Worm (Caenorhabditis elegans) whole organism, L4 larva: Measurements from ENCODE around the gene ocr-4.

Experiments used
- D1046.2 ChIP-seq: fragments of 200-800 bp; sonication (Bioruptor generic); IDR thresholded peaks from 2 replicates; pipeline ENCODE4 v1.3.6; 2022; ENCODE audit warnings: missing genetic modification characterization, missing compliant biosample characterization
- F10B5.3 ChIP-seq: sonication (generic microtip); optimal IDR thresholded peaks from 2 replicates; lab custom pipeline; 2016; ENCODE audit warnings: mild to moderate bottlenecking, missing genetic modification characterization, missing compliant biosample characterization
- R02D3.7 ChIP-seq: fragments of 150-350 bp; sonication (generic microtip); optimal IDR thresholded peaks from 3 replicates; lab custom pipeline; 2014; ENCODE audit warnings: missing biosample characterization, missing genetic modification characterization
- T20F7.1 ChIP-seq: fragments of 200-800 bp; sonication (Bioruptor generic); optimal IDR thresholded peaks from 2 replicates; lab custom pipeline; 2018; ENCODE audit warnings: mild to moderate bottlenecking, missing genetic modification characterization, missing compliant biosample characterization
- Y5F2A.4 ChIP-seq: fragments of 200-800 bp; sonication (Bioruptor generic); optimal IDR thresholded peaks from 2 replicates; lab custom pipeline; 2018; ENCODE audit warnings: mild to moderate bottlenecking, missing genetic modification characterization, missing compliant biosample characterization
- Y75B8A.6 ChIP-seq: fragments of 200-800 bp; sonication (Bioruptor generic); IDR thresholded peaks from 2 replicates; pipeline ENCODE4 v1.3.6; 2022; ENCODE audit warnings: missing genetic modification reagents, missing genetic modification characterization, missing compliant biosample characterization
- aha-1 ChIP-seq: fragments of 150-350 bp; peaks from one replicate; lab custom pipeline; 2014; ENCODE audit warnings: missing biosample characterization, missing genetic modification characterization
- aly-2 ChIP-seq: sonication (generic microtip); optimal IDR thresholded peaks from 2 replicates; lab custom pipeline; 2018; ENCODE audit warnings: missing biosample characterization, missing genetic modification characterization
- ama-1 ChIP-seq: fragments of 150-350 bp; optimal IDR thresholded peaks from 2 replicates; lab custom pipeline; 2014; ENCODE audit warnings: inconsistent platforms, mixed read lengths
- ceh-20 ChIP-seq: fragments of 200-800 bp; sonication (Bioruptor generic); IDR thresholded peaks from 2 replicates; pipeline ENCODE4 v1.3.6; 2022; ENCODE audit warnings: missing genetic modification reagents, missing genetic modification characterization, missing compliant biosample characterization
- ceh-28 ChIP-seq: fragments of 150-350 bp; optimal IDR thresholded peaks from 2 replicates; lab custom pipeline; 2014; ENCODE audit warnings: missing biosample characterization, missing genetic modification reagents, missing genetic modification characterization
- ceh-32 ChIP-seq: sonication (generic microtip); optimal IDR thresholded peaks from 2 replicates; lab custom pipeline; 2016; ENCODE audit warnings: mild to moderate bottlenecking, missing genetic modification characterization, missing compliant biosample characterization; ENCODE audit not compliant: poor library complexity
- cey-2 ChIP-seq: sonication (generic microtip); optimal IDR thresholded peaks from 3 replicates; lab custom pipeline; 2017; ENCODE audit warnings: missing genetic modification characterization, mild to moderate bottlenecking, missing compliant biosample characterization, antibody characterized with exemption, borderline replicate concordance; ENCODE audit not compliant: insufficient read depth
- dmd-6 ChIP-seq: fragments of 200-800 bp; sonication (Bioruptor generic); IDR thresholded peaks from 2 replicates; pipeline ENCODE4 v1.3.6; 2022; ENCODE audit warnings: missing genetic modification reagents, missing genetic modification characterization, missing compliant biosample characterization
- dpl-1 ChIP-seq: fragments of 150-350 bp; optimal IDR thresholded peaks from 2 replicates; lab custom pipeline; 2014; ENCODE audit warnings: missing biosample characterization, missing genetic modification reagents, missing genetic modification characterization
- duxl-1 ChIP-seq: sonication (generic microtip); optimal IDR thresholded peaks from 2 replicates; lab custom pipeline; 2016; ENCODE audit warnings: mild to moderate bottlenecking, missing genetic modification characterization, moderate library complexity, missing compliant biosample characterization; ENCODE audit not compliant: poor library complexity
- dve-1 ChIP-seq: sonication (generic microtip); optimal IDR thresholded peaks from 2 replicates; lab custom pipeline; 2017; ENCODE audit warnings: antibody characterized with exemption, mild to moderate bottlenecking, missing genetic modification characterization, missing compliant biosample characterization; ENCODE audit not compliant: insufficient read depth
- egl-43 ChIP-seq: fragments of 200-800 bp; sonication (Bioruptor generic); IDR thresholded peaks from 2 replicates; pipeline ENCODE4 v1.3.6; 2022; ENCODE audit warnings: missing genetic modification reagents, missing genetic modification characterization, missing compliant biosample characterization
- fkh-10 ChIP-seq: fragments of 150-350 bp; optimal IDR thresholded peaks from 2 replicates; lab custom pipeline; 2014; ENCODE audit warnings: missing biosample characterization, missing genetic modification reagents, missing genetic modification characterization
- hif-1 ChIP-seq, 2 experiments: sonication (generic microtip); optimal IDR thresholded peaks; 2 replicates each; lab custom pipeline; 2016 to 2017; ENCODE audit warnings: missing compliant biosample characterization in 2 of 2, missing genetic modification characterization in 2 of 2, missing genetic modification reagents in 2 of 2, missing genotype in 2 of 2, mild to moderate bottlenecking in 1 of 2
- jun-1 ChIP-seq: fragments of 150-350 bp; optimal IDR thresholded peaks from 2 replicates; lab custom pipeline; 2014; ENCODE audit warnings: missing biosample characterization, missing genetic modification reagents, missing genetic modification characterization
- lim-7 ChIP-seq: fragments of 200-800 bp; sonication (Bioruptor generic); IDR thresholded peaks from 2 replicates; pipeline ENCODE4 v1.3.6; 2022; ENCODE audit warnings: missing genetic modification characterization, missing compliant biosample characterization
- lin-1 ChIP-seq: fragments of 200-800 bp; sonication (Bioruptor generic); IDR thresholded peaks from 2 replicates; pipeline ENCODE4 v1.3.6; 2022; ENCODE audit warnings: missing genetic modification reagents, missing genetic modification characterization, missing compliant biosample characterization
- lin-38 ChIP-seq: fragments of 200-800 bp; sonication (Bioruptor generic); IDR thresholded peaks from 2 replicates; pipeline ENCODE4 v1.3.6; 2022; ENCODE audit warnings: missing genetic modification reagents, missing genetic modification characterization, missing compliant biosample characterization
- lin-39 ChIP-seq: fragments of 150-350 bp; optimal IDR thresholded peaks from 2 replicates; lab custom pipeline; 2014; ENCODE audit warnings: missing biosample characterization, missing genetic modification reagents, missing genetic modification characterization
- lsy-2 ChIP-seq, 2 experiments: fragments of 150-350 bp in 1 of 2; sonication (generic microtip) in 1 of 2; optimal IDR thresholded peaks; 2 replicates each; lab custom pipeline; 2014 to 2017; ENCODE audit warnings: missing biosample characterization in 2 of 2, missing genetic modification characterization in 2 of 2
- madf-5 ChIP-seq, 2 experiments: fragments of 200-800 bp; sonication (Bioruptor generic); IDR thresholded peaks; 2 replicates each; pipeline ENCODE4 v1.3.6; 2022; ENCODE audit warnings: missing compliant biosample characterization in 2 of 2, missing genetic modification characterization in 2 of 2
- mdt-29 ChIP-seq: fragments of 200-800 bp; sonication (Bioruptor generic); IDR thresholded peaks from 2 replicates; pipeline ENCODE4 v1.3.6; 2022; ENCODE audit warnings: missing genetic modification reagents, missing genetic modification characterization, missing compliant biosample characterization
- mes-2 ChIP-seq: sonication (generic microtip); optimal IDR thresholded peaks from 2 replicates; lab custom pipeline; 2016; ENCODE audit warnings: missing genotype, mild to moderate bottlenecking, missing genetic modification characterization, missing compliant biosample characterization; ENCODE audit not compliant: poor library complexity, severe bottlenecking
- nhr-11 ChIP-seq: fragments of 150-350 bp; optimal IDR thresholded peaks from 2 replicates; lab custom pipeline; 2014; ENCODE audit warnings: missing biosample characterization, missing genetic modification characterization
- nhr-28 ChIP-seq: fragments of 150-350 bp; optimal IDR thresholded peaks from 2 replicates; lab custom pipeline; 2014; ENCODE audit warnings: missing biosample characterization, missing genetic modification characterization
- nhr-41 ChIP-seq: fragments of 200-800 bp; sonication (Bioruptor generic); IDR thresholded peaks from 2 replicates; pipeline ENCODE4 v1.3.6; 2022; ENCODE audit warnings: missing genetic modification reagents, missing genetic modification characterization, missing compliant biosample characterization
- pha-4 ChIP-seq, 2 experiments: fragments of 150-350 bp in 1 of 2; fragments of 200-800 bp in 1 of 2; sonication (Bioruptor generic) in 1 of 2; IDR thresholded peaks in 1 of 2; optimal IDR thresholded peaks in 1 of 2; 2 replicates each; pipeline versions ENCODE4 v1.3.6 to Lab custom; 2014 to 2022; ENCODE audit warnings: missing genetic modification characterization in 2 of 2, missing genetic modification reagents in 2 of 2, missing biosample characterization in 1 of 2, missing compliant biosample characterization in 1 of 2
- rbr-2 ChIP-seq: sonication (generic microtip); optimal IDR thresholded peaks from 2 replicates; lab custom pipeline; 2016; ENCODE audit warnings: missing genotype, missing genetic modification characterization, missing compliant biosample characterization
- saeg-2 ChIP-seq: fragments of 200-800 bp; sonication (Bioruptor generic); IDR thresholded peaks from 2 replicates; pipeline ENCODE4 v1.3.6; 2022; ENCODE audit warnings: missing genetic modification reagents, missing genetic modification characterization, missing compliant biosample characterization
- set-16 ChIP-seq: fragments of 200-800 bp; sonication (Bioruptor generic); IDR thresholded peaks from 2 replicates; pipeline ENCODE4 v1.3.6; 2022; ENCODE audit warnings: missing genetic modification reagents, missing genetic modification characterization, missing compliant biosample characterization
- skn-1 ChIP-seq: fragments of 150-350 bp; optimal IDR thresholded peaks from 2 replicates; lab custom pipeline; 2014; ENCODE audit warnings: missing biosample characterization, missing genetic modification characterization
- tra-1 ChIP-seq: fragments of 200-800 bp; sonication (Bioruptor generic); IDR thresholded peaks from 2 replicates; pipeline ENCODE4 v1.3.6; 2022; ENCODE audit warnings: missing genetic modification reagents, missing genetic modification characterization, missing compliant biosample characterization
- unc-130 ChIP-seq: sonication (generic microtip); optimal IDR thresholded peaks from 2 replicates; lab custom pipeline; 2016; ENCODE audit warnings: missing genetic modification reagents, missing genetic modification characterization, missing compliant biosample characterization
- unc-39 ChIP-seq: sonication (generic microtip); optimal IDR thresholded peaks from 2 replicates; lab custom pipeline; 2017; ENCODE audit warnings: missing biosample characterization, missing genetic modification characterization
- unc-62 ChIP-seq, 3 experiments: fragments of 150-350 bp in 1 of 3; sonication (generic microtip); optimal IDR thresholded peaks in 2 of 3; peaks in 1 of 3; 1 replicate in 1 of 3; 2 replicates in 2 of 3; lab custom pipeline; 2014 to 2017; ENCODE audit warnings: missing biosample characterization in 3 of 3, missing genetic modification characterization in 3 of 3, missing genetic modification reagents in 3 of 3, missing genotype in 1 of 3
- vab-7 ChIP-seq: fragments of 200-800 bp; sonication (Bioruptor generic); IDR thresholded peaks from 2 replicates; pipeline ENCODE4 v1.3.6; 2022; ENCODE audit warnings: missing genetic modification reagents, missing genetic modification characterization, missing compliant biosample characterization
- zip-2 ChIP-seq: fragments of 150-350 bp; optimal IDR thresholded peaks from 2 replicates; lab custom pipeline; 2014; ENCODE audit warnings: missing biosample characterization, missing genetic modification characterization
- ztf-7 ChIP-seq: fragments of 150-350 bp; optimal IDR thresholded peaks from 2 replicates; lab custom pipeline; 2014; ENCODE audit warnings: missing biosample characterization, missing genetic modification characterization

ocr-4 gene

DNA sequence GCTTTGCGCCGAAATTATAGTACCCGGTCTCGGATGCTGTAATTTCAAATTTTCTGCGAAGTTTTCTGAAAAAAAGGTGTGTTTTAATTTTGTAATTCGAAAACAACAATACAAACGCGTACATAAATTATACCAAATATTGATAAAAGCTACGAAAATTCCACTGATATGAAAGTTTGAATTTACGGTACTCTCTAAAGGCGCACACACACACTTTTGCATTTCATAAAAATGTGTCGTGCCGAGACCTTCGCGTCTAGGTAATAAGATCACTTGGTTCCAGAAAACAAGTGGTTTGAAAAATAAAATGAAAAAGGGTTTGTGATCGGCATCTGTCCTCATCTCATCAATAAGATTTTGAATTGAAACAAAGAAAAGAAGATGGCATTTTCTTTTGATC lies 21.8 kb downstream of the ocr-4 start:
- TF ChIP-seq saeg-2 (GFP tag; lab: Robert Waterston, UW) (no peak), unc-62 (GFP tag; optimal IDR thresholded peaks at IDR 0.05 in 1 of 2; lab: Kevin White, UChicago) (peak in 1 of 2 experiments; percentile 50), unc-62 (tag; optimal IDR thresholded peaks at IDR 0.05; lab: Kevin White, UChicago) (no peak), aha-1 (tag; lab: Kevin White, UChicago) (peak; percentile 97)
- TF ChIP-seq, all 104 proteins: peak for 2

DNA sequence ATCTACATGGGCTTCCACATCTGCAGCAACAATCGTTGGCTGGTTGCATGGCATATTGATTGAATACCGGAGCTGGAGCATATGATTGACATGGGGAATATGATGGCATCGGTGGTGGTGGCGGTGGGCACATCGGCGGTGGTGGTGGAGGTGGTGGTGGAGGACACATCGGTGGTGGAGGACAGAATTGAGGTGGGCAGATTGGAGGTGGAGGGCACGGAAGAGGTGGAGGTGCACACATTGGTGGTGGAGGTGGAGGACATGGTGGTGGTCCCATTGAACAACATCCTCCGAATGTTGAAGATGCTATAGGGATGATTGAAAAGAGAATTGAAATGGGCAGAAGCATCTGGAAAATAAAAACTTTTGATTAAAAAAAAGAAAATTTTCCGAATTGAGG lies 22.2 kb downstream of the ocr-4 start, which contains the start of gene grl-4:
Gene grl-4 (minus strand): TSS at position 351 of the 400 bp plus-strand sequence.
- TF ChIP-seq pha-4 (GFP tag; IDR thresholded peaks at IDR 0.05; lab: Robert Waterston, UW), result no peak
- TF ChIP-seq pha-4 (tag; optimal IDR thresholded peaks at IDR 0.05; lab: Kevin White, UChicago), result no peak
- 0 out of 2 replicates have a peak, but pooled peaks have one; percentile 35 for TF ChIP-seq saeg-2 (GFP tag; lab: Robert Waterston, UW)
- TF ChIP-seq egl-43 (GFP tag; lab: Robert Waterston, UW), result peak; percentile 55; the same call in 1 of the 2 replicates
- peak; percentile 81; the same call in 1 of the 2 replicates for TF ChIP-seq set-16

DNA sequence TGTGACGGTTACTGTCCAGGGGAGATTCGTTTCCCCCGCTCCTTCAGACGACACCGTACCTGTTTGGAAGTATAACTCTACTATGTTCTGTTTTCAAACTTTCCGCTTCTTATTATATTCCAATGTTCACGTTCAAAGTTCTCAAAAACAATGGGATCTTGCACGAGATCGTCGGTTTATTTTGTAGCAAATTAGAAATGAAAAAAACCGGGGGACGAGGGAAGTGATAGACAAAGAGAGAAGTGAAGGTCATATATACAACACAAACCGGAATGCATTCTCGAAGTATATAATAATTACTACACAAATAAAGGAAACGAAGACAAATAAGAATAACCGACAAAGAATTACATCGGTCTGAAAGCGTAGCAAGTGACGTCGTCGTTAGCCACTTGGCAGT lies 22.9 kb downstream of the ocr-4 start:
- TF ChIP-seq hif-1 (tag; optimal IDR thresholded peaks at IDR 0.05; lab: Kevin White, UChicago) (no peak), nhr-28 (tag; lab: Kevin White, UChicago) (peak; percentile 12), aha-1 (tag; lab: Kevin White, UChicago) (no peak), ama-1 (lab: Kevin White, UChicago) (peak; percentile 30), skn-1 (tag; lab: Kevin White, UChicago) (no peak), lim-7 (GFP tag; lab: Robert Waterston, UW) (no peak), madf-5 (GFP tag; IDR thresholded peaks at IDR 0.05; lab: Robert Waterston, UW) (no peak), mes-2 (tag; lab: Kevin White, UChicago) (no peak), pha-4 (GFP tag; IDR thresholded peaks at IDR 0.05; lab: Robert Waterston, UW) (no peak), pha-4 (tag; optimal IDR thresholded peaks at IDR 0.05; lab: Kevin White, UChicago) (no peak), set-16 (no peak), lin-38 (GFP tag; lab: Robert Waterston, UW) (no peak), lsy-2 (tag; optimal IDR thresholded peaks at IDR 0.05; lab: Kevin White, UChicago) (no peak)

DNA sequence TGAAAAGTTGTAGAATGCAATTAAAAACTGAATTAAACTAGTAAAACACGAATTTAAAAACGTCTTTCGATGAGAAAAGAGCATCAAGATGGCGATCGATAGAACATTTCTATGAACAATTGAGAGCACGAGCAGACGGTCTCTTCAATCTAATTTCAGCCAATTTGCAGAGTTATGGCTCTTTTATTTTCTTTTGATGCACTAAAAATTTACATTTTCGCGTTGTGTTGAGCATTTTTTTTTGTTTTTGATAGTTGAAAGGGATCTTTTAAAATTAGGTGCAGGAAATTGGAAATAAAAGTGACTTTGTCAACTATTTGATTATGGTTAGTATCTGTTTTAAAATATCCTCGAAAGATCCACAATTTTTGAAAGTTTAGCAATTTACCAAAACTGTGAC lies 23.6 kb downstream of the ocr-4 start, which contains the start of gene F42C5.6:
Gene F42C5.6 (minus strand): TSS at position 101 of the 400 bp plus-strand sequence.
- TF ChIP-seq D1046.2 (no peak), fkh-10 (no peak), F10B5.3 (no peak), vab-7 (GFP tag; lab: Robert Waterston, UW) (no peak), ceh-28 (tag; lab: Kevin White, UChicago) (no peak), Y5F2A.4 (GFP tag; lab: Kevin White, UChicago) (no peak), ztf-7 (tag; lab: Kevin White, UChicago) (no peak), jun-1 (tag; lab: Kevin White, UChicago) (no peak), cey-2 (tag; lab: Kevin White, UChicago) (no peak), aly-2 (no peak), ceh-32 (no peak), mdt-29 (no peak), Y75B8A.6 (GFP tag; lab: Robert Waterston, UW) (no peak), rbr-2 (no peak), dpl-1 (no peak)

DNA sequence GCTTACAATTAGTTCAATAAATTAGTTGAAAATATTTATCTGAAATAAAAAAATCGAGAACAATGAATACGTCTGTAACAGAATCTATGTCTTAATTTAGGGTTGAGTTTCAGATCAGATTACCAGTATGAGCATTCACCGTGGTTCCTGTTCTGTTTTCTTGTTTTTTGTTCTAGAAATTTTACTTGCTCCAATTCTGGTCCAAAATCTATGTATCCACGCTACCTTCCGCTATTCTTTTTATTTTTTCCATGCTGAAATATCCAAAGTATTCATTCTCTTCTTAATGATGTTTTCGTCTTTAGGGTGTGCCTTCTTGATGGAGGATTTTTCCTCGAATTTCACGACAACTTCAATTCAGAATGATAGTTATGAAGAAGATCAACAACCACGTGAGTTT lies 27.3 kb downstream of the ocr-4 start, which contains the start of gene npr-27:
Gene npr-27 (plus strand): TSS at position 301 of the 400 bp plus-strand sequence.
- TF ChIP-seq nhr-11 (tag; lab: Kevin White, UChicago) (no peak), unc-39 (tag; lab: Kevin White, UChicago) (no peak), tra-1 (no peak), unc-130 (no peak), lin-1 (GFP tag; lab: Robert Waterston, UW) (no peak), ceh-20 (GFP tag; lab: Robert Waterston, UW) (no peak), R02D3.7 (tag; lab: Kevin White, UChicago) (no peak), T20F7.1 (no peak), zip-2 (tag; lab: Kevin White, UChicago) (no peak), duxl-1 (tag; lab: Kevin White, UChicago) (no peak), lin-39 (tag; lab: Kevin White, UChicago) (no peak), dve-1 (tag; lab: Kevin White, UChicago) (no peak), dmd-6 (no peak), nhr-41 (GFP tag; lab: Robert Waterston, UW) (no peak), Y5F2A.4 (GFP tag; lab: Kevin White, UChicago) (no peak), hif-1 (tag; optimal IDR thresholded peaks at IDR 0.05; lab: Kevin White, UChicago) (no peak)
